Fruit fly (Drosophila melanogaster) whole organism, pupa: ENCODE data around the gene CG31323.

ENCODE experiments used
- CG13204 ChIP-seq: fragments of 200-800 bp; sonication (Bioruptor generic); optimal IDR thresholded peaks from 2 replicates; lab custom pipeline; 2018; ENCODE audit warnings: missing biosample characterization, mild to moderate bottlenecking, missing genetic modification characterization, moderate library complexity
- CG8159 ChIP-seq: fragments of 200-800 bp; sonication (Bioruptor generic); optimal IDR thresholded peaks from 3 replicates; lab custom pipeline; 2018; ENCODE audit warnings: missing biosample characterization, mild to moderate bottlenecking, missing genetic modification characterization, moderate library complexity
- CG8301 ChIP-seq: fragments of 200-800 bp; sonication (Bioruptor generic); optimal IDR thresholded peaks from 2 replicates; lab custom pipeline; 2018; ENCODE audit warnings: missing biosample characterization, mild to moderate bottlenecking, missing genetic modification characterization
- CG9948 ChIP-seq: fragments of 200-800 bp; sonication (Bioruptor generic); optimal IDR thresholded peaks from 2 replicates; lab custom pipeline; 2018; ENCODE audit warnings: missing biosample characterization, mild to moderate bottlenecking, missing genetic modification characterization, moderate library complexity
- EcR ChIP-seq: fragments of 200-800 bp; sonication (Bioruptor generic); optimal IDR thresholded peaks from 3 replicates; lab custom pipeline; 2019; ENCODE audit warnings: missing biosample characterization, missing genetic modification characterization, mild to moderate bottlenecking, moderate library complexity, missing genetic modification reagents
- Pif1A ChIP-seq: fragments of 200-800 bp; sonication (Bioruptor generic); optimal IDR thresholded peaks from 3 replicates; lab custom pipeline; 2016; ENCODE audit warnings: missing biosample characterization, missing genetic modification characterization
- Pif1B ChIP-seq: fragments of 200-800 bp; sonication (Bioruptor generic); optimal IDR thresholded peaks from 3 replicates; lab custom pipeline; 2016; ENCODE audit warnings: missing biosample characterization, missing genetic modification characterization
- Snoo ChIP-seq: fragments of 200-800 bp; sonication (Bioruptor generic); optimal IDR thresholded peaks from 3 replicates; lab custom pipeline; 2017; ENCODE audit warnings: missing biosample characterization, mild to moderate bottlenecking, missing genetic modification characterization, inconsistent platforms
- fd96Ca ChIP-seq: fragments of 200-800 bp; sonication (Bioruptor generic); IDR thresholded peaks from 3 replicates; pipeline ENCODE4 v1.3.6; 2022; ENCODE audit warnings: missing biosample characterization, missing genetic modification characterization

- TF ChIP-seq Snoo (tag; lab: Kevin White, UChicago) (no peak), CG8159 (tag; lab: Kevin White, UChicago) (no peak), CG13204 (no peak), fd96Ca (GFP tag; lab: Robert Waterston, UW) (no peak), Pif1B (no peak), Pif1A (no peak), EcR (GFP tag; lab: Kevin White, UChicago) (no peak), CG8301 (tag; lab: Kevin White, UChicago) (no peak), CG9948 (tag; lab: Kevin White, UChicago) (no peak)
Observed at dm6 chr3R:26130586-26130985, 40.1 kb upstream of the CG31323 start.
